Fruit fly (Drosophila melanogaster) Kc167 (cell line): ENCODE data around the gene PolQ.

Source experiments
- Sin3A ChIP-seq: fragments of >200 bp; optimal IDR thresholded peaks from 2 replicates; lab custom pipeline; 2018; ENCODE audit warnings: missing external identifiers
- h ChIP-seq: fragments of >200 bp; optimal IDR thresholded peaks from 3 replicates; lab custom pipeline; 2018; ENCODE audit warnings: missing external identifiers
- psq ChIP-seq: fragments of >200 bp; optimal IDR thresholded peaks from 2 replicates; lab custom pipeline; 2017; ENCODE audit warnings: missing external identifiers
- ttk ChIP-seq: sonication (Bioruptor generic); optimal IDR thresholded peaks from 2 replicates; lab custom pipeline; 2017; ENCODE audit warnings: missing external identifiers

DNA sequence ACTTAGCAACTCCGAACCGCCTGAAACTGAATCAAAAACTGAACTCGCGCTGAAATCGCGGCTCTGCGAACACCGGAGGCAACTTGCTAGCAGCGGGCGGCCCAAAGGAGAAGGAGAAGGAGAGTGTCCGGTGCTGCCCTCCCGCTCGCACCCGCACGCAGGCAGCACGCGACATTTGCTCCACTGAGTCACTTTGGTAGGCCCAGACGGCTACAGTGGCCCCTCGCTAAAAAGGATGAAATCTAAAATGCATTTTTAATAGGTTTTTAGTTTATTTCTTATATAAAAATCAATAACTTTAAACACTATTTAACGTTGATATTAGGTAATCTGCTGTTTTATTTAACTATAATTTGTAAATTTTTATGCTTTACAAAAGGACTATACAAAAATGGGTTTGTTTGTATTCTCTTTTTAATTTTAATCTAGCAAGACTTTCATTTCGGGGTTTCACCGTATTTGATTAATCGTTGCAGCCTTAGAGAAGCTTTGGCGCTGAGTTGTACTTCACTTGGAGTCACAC, 10.4 kb upstream of the PolQ start, which contains the start of gene Men:
- TF ChIP-seq Sin3A = no peak
- no peak for TF ChIP-seq psq
- TF ChIP-seq h (lab: Kevin White, UChicago) = no peak
- no peak for TF ChIP-seq ttk (lab: Kevin White, UChicago)
